Fruit fly (Drosophila melanogaster): ENCODE results near the gene Elp1.

Elp1 gene

DNA sequence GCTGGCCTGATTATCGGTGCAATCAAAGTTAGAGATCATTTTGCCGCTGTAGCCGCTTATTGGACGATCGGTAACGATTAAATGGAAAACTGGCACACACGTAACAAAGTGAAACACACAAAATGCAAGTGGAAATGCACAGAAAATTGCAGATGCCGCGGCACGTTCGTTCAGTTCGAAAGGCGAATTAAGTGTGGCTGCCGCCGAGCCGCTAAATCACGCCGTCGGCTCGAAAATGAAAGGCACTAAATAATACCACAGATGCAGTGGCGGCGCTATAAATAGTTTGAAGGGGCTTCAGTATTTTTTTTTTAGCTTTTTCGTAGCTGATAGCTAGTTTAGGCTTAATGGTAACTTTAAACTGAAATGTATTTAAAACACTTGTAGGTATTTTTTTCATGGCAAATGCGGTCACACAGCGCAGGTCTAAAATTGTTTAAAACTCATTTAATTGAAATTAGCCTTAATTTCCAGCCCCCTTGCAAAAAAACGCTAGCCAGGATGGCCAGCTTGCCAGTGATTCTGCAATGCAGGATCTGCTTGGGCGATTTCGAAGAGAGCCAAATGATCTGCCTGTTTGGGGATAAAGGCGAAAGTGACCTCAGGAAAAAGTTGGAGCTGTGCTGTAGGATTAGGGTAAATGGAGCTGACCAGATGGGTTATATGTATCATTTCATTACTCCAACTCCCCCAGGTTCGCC, 30.9 kb upstream of the Elp1 start, which contains the start of the genes Jupiter and CG14710 (continued):
- TF ChIP-seq danr (GFP tag; IDR thresholded peaks at IDR 0.05) (0 out of 2 replicates have a peak, but pooled peaks have one; percentile 6), Lhr (GFP tag; optimal IDR thresholded peaks at IDR 0.05) (peak; percentile 95), Hr3 (GFP tag; optimal IDR thresholded peaks at IDR 0.05) (peak; percentile 69), PHDP (tag; optimal IDR thresholded peaks at IDR 0.05) (peak; percentile 49), wdn (GFP tag; IDR thresholded peaks at IDR 0.05) (0 out of 2 replicates have a peak, but pooled peaks have one; percentile 37), Side (GFP tag; optimal IDR thresholded peaks at IDR 0.05) (peak; percentile 53), CG10462 (GFP tag; optimal IDR thresholded peaks at IDR 0.05) (peak; percentile 39), Hey (tag; optimal IDR thresholded peaks at IDR 0.05) (no peak), CG8089 (GFP tag; optimal IDR thresholded peaks at IDR 0.05) (peak; percentile 77), Stat92E (GFP tag; optimal IDR thresholded peaks at IDR 0.05) (peak in 1 of 3 experiments; percentile 47), CG6683 (GFP tag; optimal IDR thresholded peaks at IDR 0.05) (no peak), ken (GFP tag; IDR thresholded peaks at IDR 0.05) (peak; percentile 86)

DNA sequence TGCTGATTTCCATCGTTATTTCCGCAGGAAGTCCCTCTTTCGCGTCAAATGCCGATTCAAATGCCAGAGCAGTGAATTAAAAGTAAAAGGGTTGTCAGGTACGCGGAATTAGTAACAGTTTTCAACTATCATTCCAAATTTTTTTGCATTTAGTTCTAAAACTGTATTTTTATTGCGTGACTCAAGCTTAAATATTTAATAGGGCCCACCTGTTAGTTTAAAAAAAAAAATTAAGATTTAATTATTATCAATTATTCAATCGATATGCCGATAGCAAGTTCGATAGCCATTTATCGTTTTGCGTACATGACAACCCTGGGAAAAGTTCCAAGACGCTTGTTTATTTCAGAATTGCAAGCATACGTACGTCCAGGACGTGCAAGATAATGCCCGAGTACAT, 27.7 kb upstream of the Elp1 start, which contains the start of gene CG14711:
Gene CG14711 (plus strand): TSS at position 315 of the 400 bp plus-strand sequence.
- TF ChIP-seq CG4707 (GFP tag; optimal IDR thresholded peaks at IDR 0.05) (peak; percentile 33), unc-4 (GFP tag; IDR thresholded peaks at IDR 0.05; ENCODE audit: partially characterized antibody) (peak; percentile 86), Fer2 (tag; optimal IDR thresholded peaks at IDR 0.05) (peak; percentile 75), Gsc (GFP tag; IDR thresholded peaks at IDR 0.05) (no peak), ac (GFP tag; optimal IDR thresholded peaks at IDR 0.05) (peak; percentile 26), toy (GFP tag; IDR thresholded peaks at IDR 0.05) (no peak), az2 (GFP tag; optimal IDR thresholded peaks at IDR 0.05) (peak; percentile 90), CG4424 (GFP tag; optimal IDR thresholded peaks at IDR 0.05) (peak; percentile 88), CG11093 (GFP tag; IDR thresholded peaks at IDR 0.05) (peak; percentile 59; the same call in 1 of the 3 replicates), Sry-β (GFP tag; optimal IDR thresholded peaks at IDR 0.05) (no peak), gce (GFP tag; IDR thresholded peaks at IDR 0.05) (peak; percentile 74; the same call in 1 of the 3 replicates), yki (optimal IDR thresholded peaks at IDR 0.05) (no peak), CG4360 (GFP tag; IDR thresholded peaks at IDR 0.05) (peak; percentile 61; the same call in 1 of the 2 replicates), C15 (GFP tag; IDR thresholded peaks at IDR 0.05) (peak; percentile 82; the same call in 2 of the 3 replicates), HHEX (GFP tag; optimal IDR thresholded peaks at IDR 0.05) (peak; percentile 78), repo (GFP tag; optimal IDR thresholded peaks at IDR 0.05) (no peak), CG8924 (tag; optimal IDR thresholded peaks at IDR 0.05) (peak; percentile 88), knrl (GFP tag; IDR thresholded peaks at IDR 0.05; ENCODE audit: partially characterized antibody) (peak; percentile 79), CG10654 (GFP tag; optimal IDR thresholded peaks at IDR 0.05) (peak; percentile 85), Dek (tag; optimal IDR thresholded peaks at IDR 0.05) (no peak), CG4854 (GFP tag; optimal IDR thresholded peaks at IDR 0.05) (peak; percentile 65), Hr39 (optimal IDR thresholded peaks at IDR 0.05) (no peak), unpg (GFP tag; optimal IDR thresholded peaks at IDR 0.05) (peak; percentile 89), seq (GFP tag; IDR thresholded peaks at IDR 0.05) (peak; percentile 76), Nf-YB (GFP tag; optimal IDR thresholded peaks at IDR 0.05) (peak; percentile 67), CG17385 (GFP tag; optimal IDR thresholded peaks at IDR 0.05) (peak; percentile 77), CG16863 (GFP tag; optimal IDR thresholded peaks at IDR 0.05) (peak; percentile 67), tio (GFP tag; optimal IDR thresholded peaks at IDR 0.05) (no peak), CG2116 (GFP tag; optimal IDR thresholded peaks at IDR 0.05) (peak; percentile 96), CG3995 (GFP tag; optimal IDR thresholded peaks at IDR 0.05) (peak; percentile 96), GATAe (GFP tag; conservative IDR thresholded peaks at IDR 0.05) (no peak; the same call in 1 of the 2 replicates), CG1647 (GFP tag; optimal IDR thresholded peaks at IDR 0.05) (peak; percentile 67), rib (GFP tag; IDR thresholded peaks at IDR 0.05) (peak; percentile 81), h (optimal IDR thresholded peaks at IDR 0.05) (no peak), CG4820 (GFP tag; optimal IDR thresholded peaks at IDR 0.05) (peak; percentile 83), zen2 (GFP tag; IDR thresholded peaks at IDR 0.05; ENCODE audit: partially characterized antibody) (peak; percentile 79), tx (GFP tag; optimal IDR thresholded peaks at IDR 0.05) (peak; percentile 36)
